Fruit fly (Drosophila melanogaster): ENCODE measurements around the gene sov.

sov gene

dm6 chrX:6746221-6746620, 9.9 kb upstream of the sov start:
- TF ChIP-seq CG9948 (tag; optimal IDR thresholded peaks at IDR 0.05) (peak; percentile 36), CG8159 (tag; optimal IDR thresholded peaks at IDR 0.05) (peak; percentile 46), CG10348 (GFP tag; IDR thresholded peaks at IDR 0.05) (no peak), gl (tag; optimal IDR thresholded peaks at IDR 0.05) (peak; percentile 11), CG12605 (GFP tag; IDR thresholded peaks at IDR 0.05) (no peak), CG15710 (tag; optimal IDR thresholded peaks at IDR 0.05) (peak; percentile 51), CG34367 (tag; optimal IDR thresholded peaks at IDR 0.05) (peak; percentile 31), Ets98B (GFP tag; IDR thresholded peaks at IDR 0.05) (no peak), rn (GFP tag; IDR thresholded peaks at IDR 0.05) (no peak), CG13204 (GFP tag; optimal IDR thresholded peaks at IDR 0.05) (no peak), Pif1A (GFP tag; optimal IDR thresholded peaks at IDR 0.05) (no peak), Snoo (tag; optimal IDR thresholded peaks at IDR 0.05) (no peak), D1 (tag; optimal IDR thresholded peaks at IDR 0.05) (no peak), Pif1B (GFP tag; optimal IDR thresholded peaks at IDR 0.05) (no peak), EcR (GFP tag; optimal IDR thresholded peaks at IDR 0.05) (no peak), CG8301 (tag; optimal IDR thresholded peaks at IDR 0.05) (peak; percentile 1), CG17806 (tag; optimal IDR thresholded peaks at IDR 0.05) (peak; percentile 37), CG32121 (GFP tag; IDR thresholded peaks at IDR 0.05) (no peak), CG14655 (GFP tag; optimal IDR thresholded peaks at IDR 0.05) (peak; percentile 3), CG4496 (GFP tag; IDR thresholded peaks at IDR 0.05) (no peak), fd96Ca (GFP tag; IDR thresholded peaks at IDR 0.05) (no peak)

DNA sequence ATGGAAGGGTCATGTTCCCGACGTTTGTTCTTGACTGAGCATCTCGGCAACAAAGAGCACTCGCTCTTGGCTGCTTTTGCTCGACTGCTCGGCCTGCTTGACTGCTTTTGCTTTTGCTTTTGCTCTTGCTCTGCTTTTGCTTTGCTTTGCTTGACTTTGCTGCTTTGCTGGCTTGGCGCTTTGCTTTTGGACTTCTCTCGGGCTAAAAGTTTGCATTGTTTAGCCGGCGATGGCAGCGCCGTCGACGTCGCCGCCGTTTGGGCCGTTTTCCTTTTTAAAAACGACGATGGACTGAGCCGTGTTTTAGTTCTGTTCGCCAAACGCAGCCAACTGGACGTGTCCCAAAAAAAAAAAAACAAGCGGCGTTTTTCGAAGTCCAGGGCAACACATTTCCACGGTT, 8.9 kb upstream of the sov start, which contains the start of gene CG14439:
Gene CG14439, plus strand, starts transcription at position 301 of the 400 bp plus-strand sequence.
- TF ChIP-seq CG12605 (GFP tag; IDR thresholded peaks at IDR 0.05) = no peak
- TF ChIP-seq CG15710 (tag; optimal IDR thresholded peaks at IDR 0.05) = no peak
- TF ChIP-seq fd96Ca (GFP tag; IDR thresholded peaks at IDR 0.05) = no peak
- no peak for TF ChIP-seq EcR (GFP tag; optimal IDR thresholded peaks at IDR 0.05)
- TF ChIP-seq CG13204 (GFP tag; optimal IDR thresholded peaks at IDR 0.05) = no peak
- TF ChIP-seq CG17806 (tag; optimal IDR thresholded peaks at IDR 0.05) = no peak
- TF ChIP-seq CG14655 (GFP tag; optimal IDR thresholded peaks at IDR 0.05) = no peak
- no peak for TF ChIP-seq CG8159 (tag; optimal IDR thresholded peaks at IDR 0.05)
- TF ChIP-seq Snoo (tag; optimal IDR thresholded peaks at IDR 0.05) = no peak
- no peak for TF ChIP-seq D1 (tag; optimal IDR thresholded peaks at IDR 0.05)
- no peak for TF ChIP-seq CG32121 (GFP tag; IDR thresholded peaks at IDR 0.05)
- TF ChIP-seq Pif1A (GFP tag; optimal IDR thresholded peaks at IDR 0.05) = no peak
- no peak for TF ChIP-seq CG4496 (GFP tag; IDR thresholded peaks at IDR 0.05)

DNA sequence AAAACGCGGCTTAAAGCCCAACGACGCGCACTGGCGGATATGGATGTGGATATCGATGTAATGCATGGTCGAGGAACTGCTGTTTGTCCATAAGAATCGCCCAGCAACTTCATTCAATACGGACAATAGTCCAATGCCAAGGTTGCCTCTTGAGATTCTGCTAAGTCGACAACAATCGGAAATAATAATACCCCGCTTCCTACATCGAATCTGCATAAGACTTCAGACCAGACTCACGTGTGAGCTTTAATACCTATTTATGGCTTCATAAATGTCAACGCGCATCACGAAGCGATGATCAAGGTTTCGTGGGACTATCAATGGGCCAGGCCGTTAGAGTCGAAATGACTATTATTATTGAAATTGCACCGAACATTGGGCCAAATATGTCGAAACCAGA, 4.2 kb upstream of the sov start:
- TF ChIP-seq D1 (tag; optimal IDR thresholded peaks at IDR 0.05) = no peak
- no peak for TF ChIP-seq gl (tag; optimal IDR thresholded peaks at IDR 0.05)
- no peak for TF ChIP-seq CG17806 (tag; optimal IDR thresholded peaks at IDR 0.05)
- TF ChIP-seq CG8301 (tag; optimal IDR thresholded peaks at IDR 0.05) = no peak
- TF ChIP-seq rn (GFP tag; IDR thresholded peaks at IDR 0.05) = no peak
- no peak for TF ChIP-seq CG8159 (tag; optimal IDR thresholded peaks at IDR 0.05)
- TF ChIP-seq CG4496 (GFP tag; IDR thresholded peaks at IDR 0.05) = no peak

dm6 chrX:6759184-6759965, 3.3 kb downstream of the sov start:
- TF ChIP-seq EcR (GFP tag; optimal IDR thresholded peaks at IDR 0.05) (peak; percentile 16), D1 (tag; optimal IDR thresholded peaks at IDR 0.05) (no peak), Ets98B (GFP tag; IDR thresholded peaks at IDR 0.05) (peak; percentile 33; the same call in 1 of the 2 replicates), CG4496 (GFP tag; IDR thresholded peaks at IDR 0.05) (0 out of 3 replicates have a peak, but pooled peaks have one; percentile 30)

DNA sequence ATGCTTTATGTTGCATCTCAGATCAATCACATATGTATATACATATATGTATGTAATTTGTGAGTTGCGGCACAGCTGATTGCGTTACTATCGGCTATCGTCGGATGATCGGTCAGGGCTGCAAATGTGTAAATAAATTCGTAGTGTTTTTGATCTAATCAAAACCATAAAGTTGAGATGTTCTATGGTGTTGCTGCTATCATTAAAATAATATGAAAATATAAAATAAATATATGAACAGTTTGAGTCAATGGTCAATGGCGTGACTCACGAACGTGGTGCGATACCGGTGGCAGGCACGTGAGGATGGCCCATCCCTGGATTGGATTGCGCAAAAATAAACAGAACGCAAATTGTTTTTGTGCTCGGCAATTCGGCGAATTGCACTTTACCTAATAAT, 14.8 kb downstream of the sov start, which contains the start of gene Coq7:
Gene Coq7, plus strand, starts transcription at position 302 of the 400 bp plus-strand sequence.
- TF ChIP-seq CG14655 (GFP tag; optimal IDR thresholded peaks at IDR 0.05) (no peak), gl (tag; optimal IDR thresholded peaks at IDR 0.05) (peak; percentile 58), CG34367 (tag; optimal IDR thresholded peaks at IDR 0.05) (peak; percentile 74), EcR (GFP tag; optimal IDR thresholded peaks at IDR 0.05) (no peak), CG12605 (GFP tag; IDR thresholded peaks at IDR 0.05) (peak; percentile 33; the same call in 1 of the 2 replicates), Pif1B (GFP tag; optimal IDR thresholded peaks at IDR 0.05) (no peak), CG32121 (GFP tag; IDR thresholded peaks at IDR 0.05) (peak; percentile 83), CG9948 (tag; optimal IDR thresholded peaks at IDR 0.05) (peak; percentile 74), Ets98B (GFP tag; IDR thresholded peaks at IDR 0.05) (peak; percentile 86), D1 (tag; optimal IDR thresholded peaks at IDR 0.05) (no peak), CG17806 (tag; optimal IDR thresholded peaks at IDR 0.05) (peak; percentile 80), rn (GFP tag; IDR thresholded peaks at IDR 0.05) (peak; percentile 85), CG15710 (tag; optimal IDR thresholded peaks at IDR 0.05) (peak; percentile 80), CG8159 (tag; optimal IDR thresholded peaks at IDR 0.05) (no peak), Pif1A (GFP tag; optimal IDR thresholded peaks at IDR 0.05) (no peak), fd96Ca (GFP tag; IDR thresholded peaks at IDR 0.05) (peak; percentile 94), CG10348 (GFP tag; IDR thresholded peaks at IDR 0.05) (peak; percentile 55), CG13204 (GFP tag; optimal IDR thresholded peaks at IDR 0.05) (no peak), CG8301 (tag; optimal IDR thresholded peaks at IDR 0.05) (no peak), CG4496 (GFP tag; IDR thresholded peaks at IDR 0.05) (peak; percentile 92), Snoo (tag; optimal IDR thresholded peaks at IDR 0.05) (peak; percentile 71)

- TF ChIP-seq CG14655 (GFP tag; optimal IDR thresholded peaks at IDR 0.05) = no peak
- TF ChIP-seq CG34367 (tag; optimal IDR thresholded peaks at IDR 0.05) = no peak
- peak; percentile 58 for TF ChIP-seq Snoo (tag; optimal IDR thresholded peaks at IDR 0.05)
- TF ChIP-seq CG17806 (tag; optimal IDR thresholded peaks at IDR 0.05) = peak; percentile 8
- peak; percentile 15 for TF ChIP-seq CG9948 (tag; optimal IDR thresholded peaks at IDR 0.05)
- TF ChIP-seq CG15710 (tag; optimal IDR thresholded peaks at IDR 0.05) = peak; percentile 40
- TF ChIP-seq CG13204 (GFP tag; optimal IDR thresholded peaks at IDR 0.05) = no peak
- peak; percentile 53 for TF ChIP-seq EcR (GFP tag; optimal IDR thresholded peaks at IDR 0.05)
- peak; percentile 49 for TF ChIP-seq CG8159 (tag; optimal IDR thresholded peaks at IDR 0.05)
- no peak for TF ChIP-seq fd96Ca (GFP tag; IDR thresholded peaks at IDR 0.05)
These were observed 19.5 kb downstream of the sov start for dm6 chrX:6775622-6776021.

Data from whole organism, pupa.